Fruit fly (Drosophila melanogaster) whole organism, embryonic: ENCODE data around the gene rictor.

ENCODE experiments used
- CG17568 ChIP-seq: fragments of 200-800 bp; sonication (Bioruptor generic); optimal IDR thresholded peaks from 2 replicates; lab custom pipeline; 2018; ENCODE audit warnings: missing biosample characterization, mild to moderate bottlenecking, missing genetic modification characterization, moderate library complexity
- CG3726 ChIP-seq: fragments of 200-800 bp; sonication (Bioruptor generic); IDR thresholded peaks from 3 replicates; pipeline ENCODE4, ENCODE4 v1.3.6; 2022; ENCODE audit warnings: missing biosample characterization, missing genetic modification characterization
- Kr ChIP-seq: fragments of 200-800 bp; sonication (Bioruptor generic); optimal IDR thresholded peaks from 2 replicates; lab custom pipeline; 2017; ENCODE audit warnings: missing biosample characterization, mild to moderate bottlenecking, missing genetic modification characterization
- aop ChIP-seq: fragments of 200-800 bp; sonication (Bioruptor generic); IDR thresholded peaks from 2 replicates; pipeline ENCODE4 v1.3.6; 2022; ENCODE audit warnings: missing biosample characterization, missing genetic modification characterization
- dimm ChIP-seq: fragments of 200-800 bp; sonication (Bioruptor generic); IDR thresholded peaks from 2 replicates; pipeline ENCODE4 v1.3.6; 2022; ENCODE audit warnings: missing biosample characterization, missing genetic modification characterization
- gsb ChIP-seq: fragments of 200-800 bp; sonication (Bioruptor generic); IDR thresholded peaks from 2 replicates; pipeline ENCODE4 v1.3.6; 2022; ENCODE audit warnings: missing biosample characterization, missing genetic modification characterization
- lola ChIP-seq, 3 experiments: fragments of >200 bp in 2 of 3; fragments of 200-800 bp in 1 of 3; sonication (Bioruptor generic) in 1 of 3; optimal IDR thresholded peaks; 2 replicates each; lab custom pipeline; 2017 to 2019; ENCODE audit warnings: missing biosample characterization in 3 of 3, missing genetic modification characterization in 3 of 3, mild to moderate bottlenecking in 1 of 3, moderate library complexity in 1 of 3
- sens-2 ChIP-seq: fragments of 200-800 bp; sonication (Bioruptor generic); IDR thresholded peaks from 2 replicates; pipeline ENCODE4 v1.3.6; 2022; ENCODE audit warnings: missing biosample characterization, missing genetic modification characterization

DNA sequence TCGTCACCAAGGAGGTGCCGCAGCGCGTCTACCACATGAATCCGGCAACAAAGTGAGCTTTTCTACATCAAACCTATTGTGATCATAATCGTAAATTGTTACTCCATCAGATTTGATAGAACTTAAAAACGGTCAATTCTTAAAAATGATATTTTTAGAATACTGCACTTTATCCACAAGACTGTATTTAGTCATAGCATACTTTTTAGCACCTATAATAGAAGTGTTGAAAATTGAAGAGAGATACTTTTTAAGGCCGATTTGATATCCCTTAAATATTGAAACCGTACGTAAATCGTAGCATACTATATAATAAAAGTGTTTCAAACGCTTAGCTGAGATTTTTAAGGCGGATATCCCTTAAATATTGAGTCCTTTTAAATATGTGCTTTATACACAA lies 10.9 kb downstream of the rictor start:
- no peak for TF ChIP-seq Kr (GFP tag; lab: Kevin White, UChicago)
- TF ChIP-seq CG17568 (GFP tag; lab: Kevin White, UChicago) = no peak
- no peak for TF ChIP-seq dimm
- no peak for TF ChIP-seq gsb (GFP tag; lab: Robert Waterston, UW)
- no peak for TF ChIP-seq lola (GFP tag; optimal IDR thresholded peaks at IDR 0.05; lab: Kevin White, UChicago)
- no peak for TF ChIP-seq sens-2 (GFP tag; lab: Robert Waterston, UW)
- TF ChIP-seq aop (GFP tag; lab: Robert Waterston, UW) = no peak
- TF ChIP-seq CG3726 (GFP tag; lab: Robert Waterston, UW) = no peak
